Worm (Caenorhabditis elegans) whole organism, L1 larva: ENCODE data around the gene srab-4.

Experiments
- egl-27 ChIP-seq, 2 experiments: fragments of 150-350 bp in 1 of 2; sonication (generic microtip); optimal IDR thresholded peaks; 3 replicates each; lab custom pipeline; 2017 to 2018; ENCODE audit warnings: missing biosample characterization in 2 of 2, missing genetic modification characterization in 2 of 2, missing genetic modification reagents in 2 of 2
- elt-3 ChIP-seq, 6 experiments: fragments of 150-350 bp in 1 of 6; sonication (generic microtip); optimal IDR thresholded peaks; 2 replicates each; lab custom pipeline; 2017 to 2018; ENCODE audit warnings: missing biosample characterization in 6 of 6, missing genetic modification characterization in 6 of 6, inconsistent platforms in 1 of 6
- lin-39 ChIP-seq: fragments of 150-350 bp; optimal IDR thresholded peaks from 2 replicates; lab custom pipeline; 2014; ENCODE audit warnings: missing biosample characterization, missing genetic modification reagents, missing genetic modification characterization
- lir-3 ChIP-seq: sonication (generic microtip); optimal IDR thresholded peaks from 2 replicates; lab custom pipeline; 2016; ENCODE audit warnings: mild to moderate bottlenecking, missing genetic modification characterization, moderate library complexity, missing compliant biosample characterization; ENCODE audit not compliant: poor library complexity
- lsy-2 ChIP-seq, 2 experiments: fragments of 150-350 bp; optimal IDR thresholded peaks; 2 replicates each; lab custom pipeline; 2014; ENCODE audit warnings: missing biosample characterization in 2 of 2, missing genetic modification characterization in 2 of 2
- nhr-76 ChIP-seq: sonication (generic microtip); optimal IDR thresholded peaks from 2 replicates; lab custom pipeline; 2017; ENCODE audit warnings: missing biosample characterization, missing genetic modification characterization
- zag-1 ChIP-seq: fragments of 150-350 bp; optimal IDR thresholded peaks from 2 replicates; lab custom pipeline; 2014; ENCODE audit warnings: missing biosample characterization, missing genetic modification characterization
- ztf-11 ChIP-seq, 2 experiments: sonication (generic microtip); optimal IDR thresholded peaks; 2 replicates each; lab custom pipeline; 2016 to 2017; ENCODE audit warnings: missing genetic modification characterization in 2 of 2, missing biosample characterization in 1 of 2, missing compliant biosample characterization in 1 of 2

DNA sequence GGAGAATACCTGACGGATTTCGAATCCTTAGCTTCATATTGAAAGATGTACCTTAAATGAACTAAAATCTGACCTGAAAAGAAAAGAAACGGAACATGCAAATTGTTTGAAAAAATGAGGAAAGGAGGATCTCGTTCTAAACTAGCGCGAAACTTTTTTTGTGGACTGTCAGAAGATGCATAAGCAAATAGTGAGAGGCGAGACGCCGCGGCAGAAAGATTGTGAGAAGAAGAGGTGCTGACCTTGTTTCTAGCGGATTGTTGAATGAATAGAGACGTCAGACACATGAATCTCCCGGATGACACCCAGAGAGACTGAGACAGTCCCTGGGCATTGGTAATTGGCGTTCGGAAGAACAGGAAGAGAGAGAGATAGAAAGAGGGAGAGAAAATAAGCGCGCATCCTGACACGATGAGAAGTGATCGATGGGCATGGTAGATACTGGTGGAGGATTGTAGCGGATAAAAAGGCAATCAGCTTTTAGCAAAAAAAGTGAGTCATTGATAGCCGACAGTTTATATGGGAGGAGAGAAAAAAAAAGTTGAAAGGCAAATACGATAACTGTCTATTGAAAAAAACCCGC is 33.9 kb upstream of the srab-4 start, which contains the start of gene ptr-15:
- no peak for TF ChIP-seq lsy-2 (tag; optimal IDR thresholded peaks at IDR 0.05; lab: Kevin White, UChicago)
- no peak for TF ChIP-seq elt-3 (tag; optimal IDR thresholded peaks at IDR 0.05; lab: Kevin White, UChicago)
- TF ChIP-seq egl-27 (tag; optimal IDR thresholded peaks at IDR 0.05; lab: Kevin White, UChicago) = no peak
- no peak for TF ChIP-seq nhr-76 (tag; lab: Kevin White, UChicago)
- no peak for TF ChIP-seq zag-1 (tag; lab: Kevin White, UChicago)
- no peak for TF ChIP-seq lin-39 (tag; lab: Kevin White, UChicago)
- no peak for TF ChIP-seq lir-3
- TF ChIP-seq ztf-11 (tag; optimal IDR thresholded peaks at IDR 0.05; lab: Kevin White, UChicago) = no peak
